Worm (Caenorhabditis elegans) whole organism, early embryonic: Measurements from ENCODE around the gene pix-1.

Source experiments
- ama-1 ChIP-seq: fragments of 150-350 bp; optimal IDR thresholded peaks from 2 replicates; lab custom pipeline; 2014
- hmbx-1 ChIP-seq: sonication (generic microtip); optimal IDR thresholded peaks from 2 replicates; lab custom pipeline; 2016; ENCODE audit warnings: mild to moderate bottlenecking, missing genetic modification characterization, missing compliant biosample characterization
- scrt-1 ChIP-seq: fragments of 200-800 bp; sonication (Bioruptor generic); IDR thresholded peaks from 2 replicates; pipeline ENCODE4 v1.3.6; 2022; ENCODE audit warnings: missing genetic modification characterization, missing compliant biosample characterization

DNA sequence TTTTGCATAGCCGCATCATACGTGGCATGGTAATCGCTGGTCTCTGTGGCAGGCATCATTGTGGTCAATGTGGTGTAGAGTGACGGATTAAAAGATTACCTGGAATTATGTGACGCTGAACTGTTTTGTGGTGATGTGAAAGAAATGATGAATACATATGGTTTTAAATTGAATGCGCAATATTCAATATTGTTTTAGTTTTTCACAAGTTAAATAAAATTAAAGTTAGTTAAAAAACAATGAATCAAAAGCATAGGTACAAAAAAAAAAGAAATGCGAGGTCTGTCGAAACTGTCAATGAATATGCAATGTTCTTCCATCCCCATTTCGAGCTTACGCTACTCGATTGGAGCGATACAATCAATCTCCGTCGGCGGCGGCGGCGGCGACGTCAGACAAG is 15.2 kb upstream of the pix-1 start, which contains the start of gene K02D3.2:
- TF ChIP-seq hmbx-1 (tag; lab: Kevin White, UChicago) (no peak), scrt-1 (GFP tag; lab: Robert Waterston, UW) (no peak), ama-1 (lab: Kevin White, UChicago) (no peak)
